Fruit fly (Drosophila melanogaster) whole organism, adult: ENCODE data around the gene CG17672.

Experiments
- CG11617 ChIP-seq: fragments of 200-800 bp; sonication (Bioruptor generic); optimal IDR thresholded peaks from 2 replicates; lab custom pipeline; 2017; ENCODE audit warnings: mild to moderate bottlenecking, missing biosample characterization, missing genetic modification reagents, missing genetic modification characterization
- CG12768 ChIP-seq: fragments of 200-800 bp; sonication (Bioruptor generic); optimal IDR thresholded peaks from 2 replicates; lab custom pipeline; 2017; ENCODE audit warnings: missing biosample characterization, missing genetic modification characterization, mild to moderate bottlenecking, moderate library complexity, missing genetic modification reagents
- CG14711 ChIP-seq: fragments of 200-800 bp; sonication (Bioruptor generic); optimal IDR thresholded peaks from 2 replicates; lab custom pipeline; 2018; ENCODE audit warnings: missing biosample characterization, mild to moderate bottlenecking, missing genetic modification characterization, moderate library complexity
- CG1620 ChIP-seq: fragments of 200-800 bp; sonication (Bioruptor generic); optimal IDR thresholded peaks from 2 replicates; lab custom pipeline; 2016; ENCODE audit warnings: missing biosample characterization, missing genetic modification characterization
- CG33017 ChIP-seq: fragments of 200-800 bp; sonication (Bioruptor generic); optimal IDR thresholded peaks from 2 replicates; lab custom pipeline; 2018; ENCODE audit warnings: missing biosample characterization, mild to moderate bottlenecking, missing genetic modification characterization, moderate library complexity
- CG5204 ChIP-seq: fragments of 200-800 bp; sonication (Bioruptor generic); optimal IDR thresholded peaks from 2 replicates; lab custom pipeline; 2016; ENCODE audit warnings: missing biosample characterization, missing genetic modification characterization
- CG7045 ChIP-seq: fragments of 200-800 bp; sonication (Bioruptor generic); optimal IDR thresholded peaks from 2 replicates; lab custom pipeline; 2017; ENCODE audit warnings: missing biosample characterization, mild to moderate bottlenecking, missing genetic modification characterization
- CG7101 ChIP-seq: fragments of 200-800 bp; sonication (Bioruptor generic); optimal IDR thresholded peaks from 2 replicates; lab custom pipeline; 2018; ENCODE audit warnings: missing biosample characterization, mild to moderate bottlenecking, missing genetic modification characterization, moderate library complexity
- Clk ChIP-seq: fragments of 200-800 bp; sonication (Bioruptor generic); optimal IDR thresholded peaks from 2 replicates; lab custom pipeline; 2017; ENCODE audit warnings: missing biosample characterization, missing genetic modification characterization
- Crg-1 ChIP-seq: fragments of 200-800 bp; sonication (Bioruptor generic); optimal IDR thresholded peaks from 2 replicates; lab custom pipeline; 2016; ENCODE audit warnings: missing biosample characterization, missing genetic modification characterization
- Hr96 ChIP-seq: fragments of 200-800 bp; sonication (Bioruptor generic); optimal IDR thresholded peaks from 2 replicates; lab custom pipeline; 2016; ENCODE audit warnings: missing biosample characterization, missing genetic modification characterization
- Mnt ChIP-seq: fragments of 200-800 bp; sonication (Bioruptor generic); optimal IDR thresholded peaks from 2 replicates; lab custom pipeline; 2016; ENCODE audit warnings: missing biosample characterization, mild to moderate bottlenecking, missing genetic modification characterization
- bab1 ChIP-seq: fragments of 200-800 bp; sonication (Bioruptor generic); optimal IDR thresholded peaks from 3 replicates; lab custom pipeline; 2019; ENCODE audit warnings: missing biosample characterization, mild to moderate bottlenecking, missing genetic modification characterization, moderate library complexity
- cic ChIP-seq: fragments of 200-800 bp; sonication (Bioruptor generic); optimal IDR thresholded peaks from 2 replicates; lab custom pipeline; 2017; ENCODE audit warnings: missing biosample characterization, mild to moderate bottlenecking, missing genetic modification characterization, moderate library complexity
- cnc ChIP-seq, 2 experiments: fragments of >200 bp; optimal IDR thresholded peaks; 2 replicates each; lab custom pipeline; 2017
- kay ChIP-seq: fragments of 200-800 bp; sonication (Bioruptor generic); peaks from one replicate; lab custom pipeline; 2016; ENCODE audit warnings: missing biosample characterization, missing genetic modification characterization, borderline replicate concordance
- ovo ChIP-seq: fragments of 200-800 bp; sonication (Bioruptor generic); optimal IDR thresholded peaks from 2 replicates; lab custom pipeline; 2016; ENCODE audit warnings: missing biosample characterization, missing genetic modification characterization
- pad ChIP-seq: fragments of 200-800 bp; sonication (Bioruptor generic); optimal IDR thresholded peaks from 3 replicates; lab custom pipeline; 2017; ENCODE audit warnings: missing biosample characterization, missing genetic modification characterization, mild to moderate bottlenecking, moderate library complexity, missing genetic modification reagents
- tj ChIP-seq: fragments of 200-800 bp; sonication (Bioruptor generic); optimal IDR thresholded peaks from 3 replicates; lab custom pipeline; 2017; ENCODE audit warnings: missing biosample characterization, mild to moderate bottlenecking, missing genetic modification characterization, moderate library complexity
- toe ChIP-seq: fragments of 200-800 bp; sonication (Bioruptor generic); optimal IDR thresholded peaks from 2 replicates; lab custom pipeline; 2016; ENCODE audit warnings: missing biosample characterization, missing genetic modification characterization

Gene CG17672

dm6 chr3L:13036706-13037457 is 8.1 kb downstream of the CG17672 start, which contains the start of gene Srrm1:
Gene Srrm1 (plus strand): TSS chr3L:13036821.
- TF ChIP-seq cnc (optimal IDR thresholded peaks at IDR 0.05; lab: Kevin White, UChicago) (no peak), ovo (GFP tag; lab: Kevin White, UChicago) (peak; percentile 26), tj (no peak), toe (peak; percentile 26), bab1 (GFP tag; lab: Kevin White, UChicago) (peak; percentile 50), CG7101 (tag; lab: Kevin White, UChicago) (no peak), CG1620 (GFP tag; lab: Kevin White, UChicago) (peak; percentile 55), Crg-1 (GFP tag; lab: Kevin White, UChicago) (peak; percentile 26), kay (no peak), Mnt (GFP tag; lab: Kevin White, UChicago) (peak; percentile 24), CG14711 (tag; lab: Kevin White, UChicago) (no peak), Hr96 (GFP tag; lab: Kevin White, UChicago) (peak; percentile 45), CG11617 (no peak)

- TF ChIP-seq tj, result no peak
- TF ChIP-seq bab1 (GFP tag; lab: Kevin White, UChicago), result peak; percentile 3
Observed at dm6 chr3L:13040849-13041248, 12.1 kb downstream of the CG17672 start.

- TF ChIP-seq pad (GFP tag; lab: Kevin White, UChicago) (peak; percentile 79), CG5204 (GFP tag; lab: Kevin White, UChicago) (no peak), cic (peak; percentile 61), CG7101 (tag; lab: Kevin White, UChicago) (peak; percentile 91), CG12768 (peak; percentile 92), CG11617 (peak; percentile 91), Crg-1 (GFP tag; lab: Kevin White, UChicago) (peak; percentile 93), CG1620 (GFP tag; lab: Kevin White, UChicago) (peak; percentile 95), Hr96 (GFP tag; lab: Kevin White, UChicago) (peak; percentile 88), Clk (GFP tag; lab: Kevin White, UChicago) (peak; percentile 76), CG33017 (tag; lab: Kevin White, UChicago) (peak; percentile 84), bab1 (GFP tag; lab: Kevin White, UChicago) (peak; percentile 93), CG14711 (tag; lab: Kevin White, UChicago) (peak; percentile 75), kay (no peak), CG7045 (GFP tag; lab: Kevin White, UChicago) (peak; percentile 89), toe (peak; percentile 81), ovo (GFP tag; lab: Kevin White, UChicago) (peak; percentile 88), cnc (optimal IDR thresholded peaks at IDR 0.05; lab: Kevin White, UChicago) (no peak), tj (peak; percentile 71), Mnt (GFP tag; lab: Kevin White, UChicago) (peak; percentile 98)
Observed at dm6 chr3L:13041292-13042067, 12.7 kb downstream of the CG17672 start, which contains the start of gene RpS4. Gene RpS4 (plus strand): TSS chr3L:13041756.

dm6 chr3L:13044335-13044814 is 15.6 kb downstream of the CG17672 start, which contains the start of gene Syx13:
Gene Syx13 (plus strand): TSS chr3L:13044434.
- TF ChIP-seq CG7101 (tag; lab: Kevin White, UChicago) (no peak), CG11617 (peak; percentile 62), Crg-1 (GFP tag; lab: Kevin White, UChicago) (no peak), Hr96 (GFP tag; lab: Kevin White, UChicago) (no peak), tj (peak; percentile 6), CG1620 (GFP tag; lab: Kevin White, UChicago) (peak; percentile 4), bab1 (GFP tag; lab: Kevin White, UChicago) (peak; percentile 51), toe (no peak), kay (no peak), Mnt (GFP tag; lab: Kevin White, UChicago) (peak; percentile 73), cic (peak; percentile 61), pad (GFP tag; lab: Kevin White, UChicago) (peak; percentile 49), CG14711 (tag; lab: Kevin White, UChicago) (peak; percentile 22), CG12768 (peak; percentile 3), ovo (GFP tag; lab: Kevin White, UChicago) (no peak)

dm6 chr3L:13046758-13047157 is 18.0 kb downstream of the CG17672 start, which contains the start of gene CG11279:
Gene CG11279 (plus strand): TSS chr3L:13046977.
- TF ChIP-seq Hr96 (GFP tag; lab: Kevin White, UChicago) (no peak), CG14711 (tag; lab: Kevin White, UChicago) (no peak), cnc (optimal IDR thresholded peaks at IDR 0.05; lab: Kevin White, UChicago) (no peak), Crg-1 (GFP tag; lab: Kevin White, UChicago) (no peak), pad (GFP tag; lab: Kevin White, UChicago) (no peak), bab1 (GFP tag; lab: Kevin White, UChicago) (peak; percentile 36), CG7045 (GFP tag; lab: Kevin White, UChicago) (no peak), CG7101 (tag; lab: Kevin White, UChicago) (no peak), tj (no peak), Mnt (GFP tag; lab: Kevin White, UChicago) (peak; percentile 26)
